Fruit fly (Drosophila melanogaster) whole organism, wandering third instar larva: ENCODE data around the gene Os-C.

Source experiments
- Abd-B ChIP-seq: fragments of >200 bp; optimal IDR thresholded peaks from 2 replicates; lab custom pipeline; 2017; ENCODE audit warnings: missing biosample characterization, missing genetic modification characterization
- CG32264 ChIP-seq: fragments of 200-800 bp; sonication (Bioruptor generic); optimal IDR thresholded peaks from 2 replicates; lab custom pipeline; 2016; ENCODE audit warnings: missing biosample characterization, missing genetic modification characterization
- CG9705 ChIP-seq: fragments of 200-800 bp; sonication (Bioruptor generic); optimal IDR thresholded peaks from 2 replicates; lab custom pipeline; 2018; ENCODE audit warnings: missing biosample characterization, mild to moderate bottlenecking, missing genetic modification characterization
- Dfd ChIP-seq: fragments of >200 bp; optimal IDR thresholded peaks from 2 replicates; lab custom pipeline; 2017; ENCODE audit warnings: missing biosample characterization, missing genetic modification characterization
- Dif ChIP-seq: fragments of 200-275, 200-300 bp; sonication (Bioruptor generic); optimal IDR thresholded peaks from 2 replicates; lab custom pipeline; 2018; ENCODE audit warnings: missing biosample characterization, missing genetic modification characterization; ENCODE audit not compliant: partially characterized antibody
- GATAd ChIP-seq: sonication (Bioruptor generic); optimal IDR thresholded peaks from 2 replicates; lab custom pipeline; 2016; ENCODE audit warnings: missing biosample characterization, missing genetic modification characterization
- HLH106 ChIP-seq: fragments of 200-800 bp; optimal IDR thresholded peaks from 3 replicates; lab custom pipeline; 2019; ENCODE audit warnings: missing biosample characterization, mild to moderate bottlenecking, missing genetic modification characterization, moderate library complexity
- Hnf4 ChIP-seq: fragments of 200-800 bp; sonication (Bioruptor generic); optimal IDR thresholded peaks from 2 replicates; lab custom pipeline; 2016; ENCODE audit warnings: missing biosample characterization, mild to moderate bottlenecking, missing genetic modification characterization
- Hr78 ChIP-seq: fragments of >200 bp; optimal IDR thresholded peaks from 2 replicates; lab custom pipeline; 2017; ENCODE audit warnings: missing biosample characterization, missing genetic modification characterization
- Hr83 ChIP-seq: fragments of 200-300 bp; sonication (Bioruptor generic); optimal IDR thresholded peaks from 2 replicates; lab custom pipeline; 2016; ENCODE audit warnings: missing biosample characterization, mild to moderate bottlenecking, missing genetic modification characterization, moderate library complexity; ENCODE audit not compliant: poor library complexity, severe bottlenecking
- Jra ChIP-seq: sonication (Bioruptor generic); optimal IDR thresholded peaks from 2 replicates; lab custom pipeline; 2016; ENCODE audit warnings: missing biosample characterization, missing genetic modification characterization
- Mio ChIP-seq: sonication (Bioruptor generic); optimal IDR thresholded peaks from 2 replicates; lab custom pipeline; 2016; ENCODE audit warnings: missing biosample characterization, missing genetic modification characterization
- Myc ChIP-seq: fragments of >200 bp; optimal IDR thresholded peaks from 2 replicates; lab custom pipeline; 2017
- N ChIP-seq: fragments of >200 bp; optimal IDR thresholded peaks from 2 replicates; lab custom pipeline; 2018; ENCODE audit warnings: missing biosample characterization, missing external identifiers, missing genetic modification characterization
- OdsH ChIP-seq: fragments of 200-800 bp; sonication (Bioruptor generic); optimal IDR thresholded peaks from 2 replicates; lab custom pipeline; 2016; ENCODE audit warnings: missing biosample characterization, mild to moderate bottlenecking, missing genetic modification characterization
- Rel ChIP-seq, 2 experiments: fragments of 200-800 bp; sonication (Bioruptor generic) in 1 of 2; optimal IDR thresholded peaks; 2 replicates in 1 of 2; 3 replicates in 1 of 2; lab custom pipeline; 2016 to 2019; ENCODE audit warnings: mild to moderate bottlenecking in 2 of 2, missing biosample characterization in 2 of 2, missing genetic modification characterization in 2 of 2, moderate library complexity in 1 of 2
- Sp1 ChIP-seq: fragments of 200-800 bp; sonication (Bioruptor generic); optimal IDR thresholded peaks from 3 replicates; lab custom pipeline; 2019; ENCODE audit warnings: missing biosample characterization, mild to moderate bottlenecking, missing genetic modification characterization, moderate library complexity
- Vsx2 ChIP-seq: fragments of 200-300, 225-300 bp; sonication (Bioruptor generic); optimal IDR thresholded peaks from 2 replicates; lab custom pipeline; 2018; ENCODE audit warnings: missing biosample characterization, missing genetic modification characterization; ENCODE audit not compliant: partially characterized antibody
- br ChIP-seq: fragments of 200-800 bp; sonication (Bioruptor generic); optimal IDR thresholded peaks from 2 replicates; lab custom pipeline; 2016; ENCODE audit warnings: missing biosample characterization, missing genetic modification characterization
- brk ChIP-seq: fragments of 200-800 bp; sonication (Bioruptor generic); optimal IDR thresholded peaks from 2 replicates; lab custom pipeline; 2016; ENCODE audit warnings: missing biosample characterization, mild to moderate bottlenecking, missing genetic modification characterization
- dl ChIP-seq, 2 experiments: fragments of 175-275, 200-275 bp in 1 of 2; fragments of 200-275 bp in 1 of 2; sonication (Bioruptor generic); optimal IDR thresholded peaks; lab custom pipeline; 2018; ENCODE audit warnings: mild to moderate bottlenecking in 2 of 2, missing biosample characterization in 2 of 2, missing genetic modification characterization in 2 of 2, moderate library complexity in 2 of 2; ENCODE audit not compliant: partially characterized antibody in 2 of 2, insufficient read depth in 1 of 2
- dmrt93B ChIP-seq: fragments of 200-800 bp; sonication (Bioruptor generic); optimal IDR thresholded peaks from 2 replicates; lab custom pipeline; 2018; ENCODE audit warnings: missing biosample characterization, mild to moderate bottlenecking, missing genetic modification characterization
- dsf ChIP-seq: sonication (Bioruptor generic); optimal IDR thresholded peaks from 2 replicates; lab custom pipeline; 2016; ENCODE audit warnings: missing biosample characterization, missing genetic modification characterization, borderline replicate concordance
- ey ChIP-seq: fragments of 200-800 bp; sonication (Bioruptor generic); optimal IDR thresholded peaks from 2 replicates; lab custom pipeline; 2016; ENCODE audit warnings: missing biosample characterization, missing genetic modification characterization
- foxo ChIP-seq, 2 experiments: fragments of 200-800 bp; sonication (Bioruptor generic); optimal IDR thresholded peaks; 2 replicates in 1 of 2; 3 replicates in 1 of 2; lab custom pipeline; 2016 to 2017; ENCODE audit warnings: missing biosample characterization in 2 of 2, missing genetic modification characterization in 2 of 2
- h ChIP-seq: fragments of 200-800 bp; sonication (Bioruptor generic); optimal IDR thresholded peaks from 3 replicates; lab custom pipeline; 2016; ENCODE audit warnings: missing biosample characterization, mild to moderate bottlenecking, missing genetic modification characterization
- jim ChIP-seq: fragments of 175-275, 200-325 bp; sonication (Bioruptor generic); optimal IDR thresholded peaks from 2 replicates; lab custom pipeline; 2016; ENCODE audit warnings: missing biosample characterization, mild to moderate bottlenecking, missing genetic modification characterization
- lola ChIP-seq: fragments of >200 bp; optimal IDR thresholded peaks from 2 replicates; lab custom pipeline; 2017; ENCODE audit warnings: missing biosample characterization, missing genetic modification characterization
- pan ChIP-seq: fragments of >200 bp; optimal IDR thresholded peaks from 2 replicates; lab custom pipeline; 2017
- psq ChIP-seq: fragments of 200-800 bp; sonication (Bioruptor generic); optimal IDR thresholded peaks from 3 replicates; lab custom pipeline; 2017; ENCODE audit warnings: missing biosample characterization, mild to moderate bottlenecking, missing genetic modification characterization, moderate library complexity
- rgr ChIP-seq: fragments of 200-800 bp; sonication (Bioruptor generic); optimal IDR thresholded peaks from 3 replicates; lab custom pipeline; 2016; ENCODE audit warnings: missing biosample characterization, mild to moderate bottlenecking, missing genetic modification characterization
- sage ChIP-seq: fragments of 200-800 bp; sonication (Bioruptor generic); optimal IDR thresholded peaks from 2 replicates; lab custom pipeline; 2016; ENCODE audit warnings: missing biosample characterization, mild to moderate bottlenecking, missing genetic modification characterization
- sv ChIP-seq: fragments of 200-800 bp; sonication (Bioruptor generic); optimal IDR thresholded peaks from 3 replicates; lab custom pipeline; 2016; ENCODE audit warnings: missing biosample characterization, missing genetic modification characterization
- tai ChIP-seq: sonication (Bioruptor generic); optimal IDR thresholded peaks from 2 replicates; lab custom pipeline; 2016; ENCODE audit warnings: missing biosample characterization, missing genetic modification characterization
- usp ChIP-seq: fragments of >200 bp; optimal IDR thresholded peaks from 2 replicates; lab custom pipeline; 2017; ENCODE audit warnings: missing biosample characterization, missing genetic modification characterization
- woc ChIP-seq: sonication (Bioruptor generic); optimal IDR thresholded peaks from 2 replicates; lab custom pipeline; 2016; ENCODE audit warnings: missing biosample characterization, mild to moderate bottlenecking, missing genetic modification characterization

The Os-C gene

dm6 chr3R:8013121-8014009 lies 34.6 kb downstream of the Os-C start, which contains the start of the genes CG10435 and Pbp95:
TSS of gene CG10435 (minus strand) at chr3R:8013201.
TSS of gene Pbp95 (plus strand) at chr3R:8013791.
- TF ChIP-seq CG32264 (GFP tag; lab: Kevin White, UChicago) (no peak), ey (GFP tag; lab: Kevin White, UChicago) (peak; percentile 52), woc (GFP tag; lab: Kevin White, UChicago) (peak; percentile 81), psq (GFP tag; lab: Kevin White, UChicago) (peak; percentile 39), sage (GFP tag; lab: Kevin White, UChicago) (no peak), h (peak; percentile 62), usp (GFP tag; lab: Kevin White, UChicago) (no peak), Mio (no peak), HLH106 (tag; lab: Kevin White, UChicago) (peak; percentile 38), brk (GFP tag; lab: Kevin White, UChicago) (no peak), Myc (lab: Kevin White, UChicago) (peak; percentile 67), Vsx2 (peak; percentile 93), sv (no peak), foxo (GFP tag; optimal IDR thresholded peaks at IDR 0.05; lab: Kevin White, UChicago) (peak in 1 of 2 experiments; percentile 72), dsf (GFP tag; lab: Kevin White, UChicago) (peak; percentile 19), Dif (GFP tag; lab: Kevin White, UChicago) (peak; percentile 7), Dfd (GFP tag; lab: Kevin White, UChicago) (no peak), tai (no peak), CG9705 (GFP tag; lab: Kevin White, UChicago) (no peak), jim (GFP tag; lab: Kevin White, UChicago) (peak; percentile 55), Hr83 (GFP tag; lab: Kevin White, UChicago) (peak; percentile 86), Hnf4 (GFP tag; lab: Kevin White, UChicago) (peak; percentile 80), GATAd (GFP tag; lab: Kevin White, UChicago) (no peak), Jra (GFP tag; lab: Kevin White, UChicago) (no peak), OdsH (peak; percentile 28)

dm6 chr3R:8026515-8026914 lies 47.8 kb downstream of the Os-C start:
- TF ChIP-seq foxo (GFP tag; optimal IDR thresholded peaks at IDR 0.05; lab: Kevin White, UChicago) (no peak), Dif (GFP tag; lab: Kevin White, UChicago) (no peak), Myc (lab: Kevin White, UChicago) (no peak), usp (GFP tag; lab: Kevin White, UChicago) (no peak), CG32264 (GFP tag; lab: Kevin White, UChicago) (no peak), sage (GFP tag; lab: Kevin White, UChicago) (no peak), N (GFP tag; lab: Kevin White, UChicago) (no peak), psq (GFP tag; lab: Kevin White, UChicago) (no peak), Jra (GFP tag; lab: Kevin White, UChicago) (no peak), Hr83 (GFP tag; lab: Kevin White, UChicago) (no peak), Hnf4 (GFP tag; lab: Kevin White, UChicago) (no peak), pan (no peak), rgr (GFP tag; lab: Kevin White, UChicago) (no peak), OdsH (no peak), sv (no peak), Abd-B (no peak), br (GFP tag; lab: Kevin White, UChicago) (no peak), HLH106 (tag; lab: Kevin White, UChicago) (no peak)

DNA sequence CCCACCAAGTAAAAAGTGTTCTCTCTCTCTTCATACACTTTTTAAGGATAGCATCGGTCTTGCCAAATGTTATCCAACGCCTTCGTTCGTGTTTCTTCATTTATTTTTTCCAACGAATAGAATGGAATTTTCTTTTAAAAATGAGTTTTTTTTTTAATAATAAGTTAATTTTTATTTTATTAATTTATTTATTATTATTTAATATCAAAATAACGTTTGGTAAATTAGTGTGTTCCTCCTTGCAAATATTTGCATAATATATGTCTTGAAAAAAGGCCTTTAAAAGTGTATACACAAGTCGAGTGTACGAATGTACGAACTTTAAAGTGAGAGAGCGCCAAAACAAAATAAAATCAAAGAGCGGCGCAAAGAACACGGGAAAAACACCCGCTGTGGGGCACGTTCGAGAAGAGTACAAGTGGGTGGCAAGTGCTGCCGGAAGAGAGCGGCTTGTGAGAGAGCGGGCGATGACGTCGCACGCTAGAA lies 48.5 kb downstream of the Os-C start:
- no peak for TF ChIP-seq usp (GFP tag; lab: Kevin White, UChicago)
- no peak for TF ChIP-seq Mio
- no peak for TF ChIP-seq Jra (GFP tag; lab: Kevin White, UChicago)
- peak; percentile 75 for TF ChIP-seq woc (GFP tag; lab: Kevin White, UChicago)
- no peak for TF ChIP-seq Vsx2
- TF ChIP-seq N (GFP tag; lab: Kevin White, UChicago): no peak
- no peak for TF ChIP-seq jim (GFP tag; lab: Kevin White, UChicago)
- peak; percentile 81 for TF ChIP-seq OdsH
- TF ChIP-seq Sp1 (GFP tag; lab: Kevin White, UChicago): peak; percentile 90
- no peak for TF ChIP-seq GATAd (GFP tag; lab: Kevin White, UChicago)
- TF ChIP-seq CG9705 (GFP tag; lab: Kevin White, UChicago): no peak
- TF ChIP-seq brk (GFP tag; lab: Kevin White, UChicago): no peak
- TF ChIP-seq sage (GFP tag; lab: Kevin White, UChicago): peak; percentile 67
- no peak for TF ChIP-seq Hr83 (GFP tag; lab: Kevin White, UChicago)
- TF ChIP-seq ey (GFP tag; lab: Kevin White, UChicago): peak; percentile 53
- no peak for TF ChIP-seq pan
- peak in 1 of 2 experiments; percentile 76 for TF ChIP-seq foxo (GFP tag; optimal IDR thresholded peaks at IDR 0.05; lab: Kevin White, UChicago)
- no peak for TF ChIP-seq lola (GFP tag; lab: Kevin White, UChicago)
- TF ChIP-seq dl (GFP tag; optimal IDR thresholded peaks at IDR 0.05; lab: Kevin White, UChicago; ENCODE audit: insufficient read depth in 1 of 2, partially characterized antibody in 2 of 2): peak; percentile 17 to 28
- TF ChIP-seq Myc (lab: Kevin White, UChicago): no peak
- TF ChIP-seq CG32264 (GFP tag; lab: Kevin White, UChicago): no peak
- no peak for TF ChIP-seq Hnf4 (GFP tag; lab: Kevin White, UChicago)
- no peak for TF ChIP-seq Abd-B
- peak; percentile 84 for TF ChIP-seq rgr (GFP tag; lab: Kevin White, UChicago)
- peak; percentile 65 for TF ChIP-seq dmrt93B (GFP tag; lab: Kevin White, UChicago)
- no peak for TF ChIP-seq Hr78 (GFP tag; lab: Kevin White, UChicago)
- TF ChIP-seq psq (GFP tag; lab: Kevin White, UChicago): peak; percentile 85
- TF ChIP-seq Dfd (GFP tag; lab: Kevin White, UChicago): no peak
- peak; percentile 18 for TF ChIP-seq h
- no peak for TF ChIP-seq dsf (GFP tag; lab: Kevin White, UChicago)
- peak; percentile 22 for TF ChIP-seq Rel (GFP tag; optimal IDR thresholded peaks at IDR 0.05; lab: Kevin White, UChicago)
- TF ChIP-seq Rel (tag; optimal IDR thresholded peaks at IDR 0.05; lab: Kevin White, UChicago): peak; percentile 51
- no peak for TF ChIP-seq tai
- TF ChIP-seq br (GFP tag; lab: Kevin White, UChicago): peak; percentile 62
- TF ChIP-seq sv: peak; percentile 12
